Worm (Caenorhabditis elegans): Measurements from ENCODE around the gene fbxc-45.

Gene fbxc-45

ce11 chrIV:2922196-2922595, at the start of gene fbxc-45:
Gene fbxc-45 (minus strand): TSS chrIV:2922243.
- TF ChIP-seq klf-2 (GFP tag; conservative IDR thresholded peaks at IDR 0.05) (no peak), cog-1 (tag; optimal IDR thresholded peaks at IDR 0.05) (no peak), T22C8.4 (GFP tag; IDR thresholded peaks at IDR 0.05) (no peak), ztf-29 (GFP tag; IDR thresholded peaks at IDR 0.05) (no peak)

- TF ChIP-seq klf-2 (GFP tag; conservative IDR thresholded peaks at IDR 0.05) (0 out of 2 replicates have a peak, but pooled peaks have one; percentile 28), T22C8.4 (GFP tag; IDR thresholded peaks at IDR 0.05) (no peak), ref-1 (GFP tag; conservative IDR thresholded peaks at IDR 0.05) (no peak), tab-1 (GFP tag; IDR thresholded peaks at IDR 0.05) (peak; percentile 56; the same call in 1 of the 2 replicates), flt-1 (GFP tag; IDR thresholded peaks at IDR 0.05) (no peak), ztf-23 (GFP tag; IDR thresholded peaks at IDR 0.05) (no peak)
Observed at ce11 chrIV:2971060-2971459, 49.0 kb upstream of the fbxc-45 start.

DNA sequence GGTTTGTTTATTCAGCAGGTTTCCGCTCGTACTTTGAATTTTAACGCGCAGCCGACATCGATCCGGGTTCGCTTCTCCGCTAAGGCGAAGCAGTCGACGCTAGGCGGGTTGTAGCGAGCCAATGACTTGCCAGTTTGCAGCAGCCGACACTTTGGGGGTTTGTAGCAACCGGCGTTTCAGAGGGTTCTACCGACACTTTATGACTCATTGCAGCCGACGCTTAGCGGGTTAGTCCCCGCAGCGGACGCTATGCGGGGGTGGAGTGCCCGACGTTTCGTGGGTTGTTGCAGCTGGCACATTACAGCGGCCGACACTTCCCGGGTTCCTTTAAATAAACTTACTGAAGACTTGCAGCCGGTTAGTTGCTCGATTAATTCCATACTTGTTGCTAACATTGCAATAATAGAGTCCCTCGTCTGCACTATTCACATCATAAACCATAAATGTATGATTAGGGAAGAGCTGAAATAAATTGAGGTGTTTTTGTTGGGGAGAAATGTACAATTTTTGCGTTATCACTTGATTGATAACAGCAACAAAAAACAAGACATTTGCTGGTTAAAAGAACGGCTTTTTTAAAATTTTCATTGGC, 47.5 kb upstream of the fbxc-45 start, which contains the start of gene Y54G2A.57:
Y54G2A.57 (plus strand) TSS at position 542 of the 592 bp plus-strand sequence.
- TF ChIP-seq T22C8.4 (GFP tag; IDR thresholded peaks at IDR 0.05) (no peak), med-1 (GFP tag; optimal IDR thresholded peaks at IDR 0.05; ENCODE audit: insufficient read depth) (no peak), ztf-23 (GFP tag; IDR thresholded peaks at IDR 0.05) (no peak), ztf-29 (GFP tag; IDR thresholded peaks at IDR 0.05) (no peak), tab-1 (GFP tag; IDR thresholded peaks at IDR 0.05) (no peak), klf-2 (GFP tag; conservative IDR thresholded peaks at IDR 0.05) (no peak), flt-1 (GFP tag; IDR thresholded peaks at IDR 0.05) (no peak), ref-1 (GFP tag; conservative IDR thresholded peaks at IDR 0.05) (no peak), cog-1 (tag; optimal IDR thresholded peaks at IDR 0.05) (no peak)

ce11 chrIV:2966884-2967283, 44.8 kb upstream of the fbxc-45 start:
- TF ChIP-seq flt-1 (GFP tag; IDR thresholded peaks at IDR 0.05) (no peak), klf-2 (GFP tag; conservative IDR thresholded peaks at IDR 0.05) (no peak), T22C8.4 (GFP tag; IDR thresholded peaks at IDR 0.05) (no peak), ref-1 (GFP tag; conservative IDR thresholded peaks at IDR 0.05) (no peak), cog-1 (tag; optimal IDR thresholded peaks at IDR 0.05) (no peak), ztf-23 (GFP tag; IDR thresholded peaks at IDR 0.05) (no peak), ztf-29 (GFP tag; IDR thresholded peaks at IDR 0.05) (no peak), tab-1 (GFP tag; IDR thresholded peaks at IDR 0.05) (no peak), med-1 (GFP tag; optimal IDR thresholded peaks at IDR 0.05; ENCODE audit: insufficient read depth) (no peak)

ce11 chrIV:2960242-2960641, 38.2 kb upstream of the fbxc-45 start:
- TF ChIP-seq ztf-23 (GFP tag; IDR thresholded peaks at IDR 0.05) (no peak), cog-1 (tag; optimal IDR thresholded peaks at IDR 0.05) (no peak), ztf-29 (GFP tag; IDR thresholded peaks at IDR 0.05) (no peak), T22C8.4 (GFP tag; IDR thresholded peaks at IDR 0.05) (no peak), tab-1 (GFP tag; IDR thresholded peaks at IDR 0.05) (no peak), med-1 (GFP tag; optimal IDR thresholded peaks at IDR 0.05; ENCODE audit: insufficient read depth) (no peak)

DNA sequence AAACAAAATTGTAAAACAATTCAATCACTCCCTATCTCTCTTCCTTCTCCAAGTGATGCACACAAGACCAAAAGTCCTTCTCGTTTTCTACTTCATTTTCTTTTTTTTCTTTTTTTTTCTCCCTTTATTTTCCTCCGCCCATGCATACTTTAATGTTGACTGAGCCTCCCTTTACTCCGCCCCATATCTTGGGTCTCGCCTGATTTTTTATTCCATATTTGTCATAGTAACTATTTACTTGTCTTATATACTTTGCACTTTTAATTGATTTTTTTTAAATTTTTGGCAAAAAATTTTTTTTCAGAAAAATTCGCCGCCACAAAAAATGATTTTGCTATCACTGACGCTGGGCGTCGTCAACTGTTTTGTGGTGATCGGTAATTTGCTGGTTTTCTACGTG, 37.8 kb upstream of the fbxc-45 start, which contains the start of gene ser-6:
ser-6 (plus strand) TSS at position 301 of the 400 bp plus-strand sequence.
- TF ChIP-seq cog-1 (tag; optimal IDR thresholded peaks at IDR 0.05) (no peak), flt-1 (GFP tag; IDR thresholded peaks at IDR 0.05) (no peak), klf-2 (GFP tag; conservative IDR thresholded peaks at IDR 0.05) (no peak), tab-1 (GFP tag; IDR thresholded peaks at IDR 0.05) (no peak), ztf-29 (GFP tag; IDR thresholded peaks at IDR 0.05) (no peak), T22C8.4 (GFP tag; IDR thresholded peaks at IDR 0.05) (no peak), med-1 (GFP tag; optimal IDR thresholded peaks at IDR 0.05; ENCODE audit: insufficient read depth) (no peak), ztf-23 (GFP tag; IDR thresholded peaks at IDR 0.05) (no peak), ref-1 (GFP tag; conservative IDR thresholded peaks at IDR 0.05) (no peak)

ce11 chrIV:2935194-2935593, 13.2 kb upstream of the fbxc-45 start:
- TF ChIP-seq med-1 (GFP tag; optimal IDR thresholded peaks at IDR 0.05; ENCODE audit: insufficient read depth) (no peak), cog-1 (tag; optimal IDR thresholded peaks at IDR 0.05) (no peak)

DNA sequence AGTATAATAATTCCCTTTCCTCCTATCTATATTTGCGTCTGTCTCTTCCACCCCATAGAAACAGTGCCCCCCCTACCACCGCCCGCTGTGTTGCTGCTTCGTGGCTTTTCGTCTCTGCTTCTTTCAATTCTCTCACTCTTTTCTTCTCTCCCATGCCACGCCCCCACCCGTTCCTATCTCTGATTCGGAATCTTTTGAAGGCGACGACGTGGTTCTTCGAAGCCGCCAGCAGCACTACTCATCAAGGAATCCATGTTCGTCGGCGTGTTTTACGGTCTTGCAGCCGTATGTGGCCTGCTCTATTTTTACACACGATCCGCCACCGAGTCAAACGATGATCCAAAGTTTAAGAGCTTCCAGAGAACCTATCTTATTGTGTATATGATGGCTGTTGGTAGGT, 9.2 kb upstream of the fbxc-45 start, which contains the start of gene samt-1:
samt-1 (plus strand) TSS at position 176 of the 400 bp plus-strand sequence.
- no peak for TF ChIP-seq ref-1 (GFP tag; conservative IDR thresholded peaks at IDR 0.05)
- TF ChIP-seq tab-1 (GFP tag; IDR thresholded peaks at IDR 0.05): no peak
- TF ChIP-seq med-1 (GFP tag; optimal IDR thresholded peaks at IDR 0.05; ENCODE audit: insufficient read depth): no peak
- TF ChIP-seq ztf-23 (GFP tag; IDR thresholded peaks at IDR 0.05): no peak
- no peak for TF ChIP-seq flt-1 (GFP tag; IDR thresholded peaks at IDR 0.05)
- no peak for TF ChIP-seq cog-1 (tag; optimal IDR thresholded peaks at IDR 0.05)
- TF ChIP-seq ztf-29 (GFP tag; IDR thresholded peaks at IDR 0.05): no peak
- no peak for TF ChIP-seq T22C8.4 (GFP tag; IDR thresholded peaks at IDR 0.05)
- no peak for TF ChIP-seq klf-2 (GFP tag; conservative IDR thresholded peaks at IDR 0.05)

DNA sequence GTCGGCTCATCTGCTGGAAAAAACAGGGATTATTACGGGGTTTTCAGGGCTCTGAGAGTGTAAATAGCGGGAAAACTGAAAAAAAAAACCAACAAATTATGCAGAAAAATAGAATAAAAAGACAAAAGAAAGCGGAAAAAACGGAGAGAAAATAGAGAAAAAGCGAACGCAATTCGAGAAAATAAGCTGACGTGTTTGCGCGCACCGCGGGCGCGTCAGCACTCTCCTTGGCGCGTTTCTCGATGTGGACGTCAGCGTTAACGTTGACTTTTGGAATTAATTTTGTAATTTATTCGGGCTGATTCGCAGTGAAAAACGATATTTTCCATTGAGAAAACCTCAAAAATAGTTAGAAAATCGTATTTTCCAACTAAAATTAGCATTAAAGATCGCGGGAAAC, 6.4 kb upstream of the fbxc-45 start, which contains the start of gene manf-1:
manf-1 (minus strand) TSS at position 13 of the 400 bp plus-strand sequence.
- TF ChIP-seq ref-1 (GFP tag; conservative IDR thresholded peaks at IDR 0.05) (no peak), tab-1 (GFP tag; IDR thresholded peaks at IDR 0.05) (no peak), klf-2 (GFP tag; conservative IDR thresholded peaks at IDR 0.05) (no peak), med-1 (GFP tag; optimal IDR thresholded peaks at IDR 0.05; ENCODE audit: insufficient read depth) (no peak), ztf-23 (GFP tag; IDR thresholded peaks at IDR 0.05) (no peak), cog-1 (tag; optimal IDR thresholded peaks at IDR 0.05) (no peak), T22C8.4 (GFP tag; IDR thresholded peaks at IDR 0.05) (no peak), flt-1 (GFP tag; IDR thresholded peaks at IDR 0.05) (no peak), ztf-29 (GFP tag; IDR thresholded peaks at IDR 0.05) (no peak)

- no peak for TF ChIP-seq cog-1 (tag; optimal IDR thresholded peaks at IDR 0.05)
- no peak for TF ChIP-seq T22C8.4 (GFP tag; IDR thresholded peaks at IDR 0.05)
- no peak for TF ChIP-seq klf-2 (GFP tag; conservative IDR thresholded peaks at IDR 0.05)
- no peak for TF ChIP-seq ztf-29 (GFP tag; IDR thresholded peaks at IDR 0.05)
- TF ChIP-seq tab-1 (GFP tag; IDR thresholded peaks at IDR 0.05): no peak
- no peak for TF ChIP-seq ref-1 (GFP tag; conservative IDR thresholded peaks at IDR 0.05)
- TF ChIP-seq ztf-23 (GFP tag; IDR thresholded peaks at IDR 0.05): no peak
- no peak for TF ChIP-seq flt-1 (GFP tag; IDR thresholded peaks at IDR 0.05)
- TF ChIP-seq med-1 (GFP tag; optimal IDR thresholded peaks at IDR 0.05; ENCODE audit: insufficient read depth): no peak
Observed at ce11 chrIV:2925591-2925990, 3.5 kb upstream of the fbxc-45 start, which contains the start of gene ubc-13. Gene ubc-13 (minus strand): TSS chrIV:2925691.
